Fruit fly (Drosophila melanogaster) whole organism, embryonic: Measurements from ENCODE around the gene Hrs.

ENCODE experiments used
- ATbp ChIP-seq: fragments of 200-800 bp; sonication (Bioruptor generic); optimal IDR thresholded peaks from 2 replicates; lab custom pipeline; 2017; ENCODE audit warnings: missing biosample characterization, mild to moderate bottlenecking, missing genetic modification characterization, missing genetic modification reagents
- BEAF-32 ChIP-seq: fragments of 200-800 bp; sonication (Bioruptor generic); optimal IDR thresholded peaks from 3 replicates; lab custom pipeline; 2017; ENCODE audit warnings: missing biosample characterization, missing genetic modification characterization, mild to moderate bottlenecking, moderate library complexity, missing genetic modification reagents
- BtbVII ChIP-seq: fragments of 200-800 bp; sonication (Bioruptor generic); optimal IDR thresholded peaks from 3 replicates; lab custom pipeline; 2017; ENCODE audit warnings: missing biosample characterization, mild to moderate bottlenecking, missing genetic modification characterization
- CG11398 ChIP-seq: fragments of 200-800 bp; sonication (Bioruptor generic); optimal IDR thresholded peaks from 2 replicates; lab custom pipeline; 2016; ENCODE audit warnings: missing biosample characterization, missing genetic modification characterization
- CG11723 ChIP-seq: fragments of 200-800 bp; sonication (Bioruptor generic); optimal IDR thresholded peaks from 2 replicates; lab custom pipeline; 2017; ENCODE audit warnings: missing biosample characterization, mild to moderate bottlenecking, missing genetic modification characterization
- CG12744 ChIP-seq: fragments of 200-800 bp; sonication (Bioruptor generic); optimal IDR thresholded peaks from 2 replicates; lab custom pipeline; 2016; ENCODE audit warnings: missing biosample characterization, missing genetic modification characterization
- CG12769 ChIP-seq: fragments of 200-800 bp; sonication (Bioruptor generic); optimal IDR thresholded peaks from 2 replicates; lab custom pipeline; 2019; ENCODE audit warnings: missing biosample characterization, mild to moderate bottlenecking, missing genetic modification characterization, moderate library complexity
- CG12942 ChIP-seq: fragments of 200-800 bp; sonication (Bioruptor generic); optimal IDR thresholded peaks from 3 replicates; lab custom pipeline; 2016; ENCODE audit warnings: missing biosample characterization, missing genetic modification characterization
- CG13287 ChIP-seq: fragments of 200-800 bp; sonication (Bioruptor generic); IDR thresholded peaks from 2 replicates; pipeline ENCODE4 v1.3.6; 2022; ENCODE audit warnings: missing biosample characterization, missing genetic modification characterization; ENCODE audit not compliant: partially characterized antibody
- CG13624 ChIP-seq: fragments of 200-800 bp; sonication (Bioruptor generic); optimal IDR thresholded peaks from 2 replicates; lab custom pipeline; 2016; ENCODE audit warnings: missing biosample characterization, missing genetic modification characterization
- CG15514 ChIP-seq: fragments of 200-800 bp; sonication (Bioruptor generic); optimal IDR thresholded peaks from 3 replicates; lab custom pipeline; 2017; ENCODE audit warnings: missing biosample characterization, missing genetic modification characterization, mild to moderate bottlenecking, moderate library complexity, missing genetic modification reagents
- CG3065 ChIP-seq: fragments of 200-800 bp; sonication (Bioruptor generic); optimal IDR thresholded peaks from 2 replicates; lab custom pipeline; 2016; ENCODE audit warnings: missing biosample characterization, missing genetic modification characterization
- CG32772 ChIP-seq: fragments of 200-800 bp; sonication (Bioruptor generic); IDR thresholded peaks from 2 replicates; pipeline ENCODE4 v1.3.6; 2022; ENCODE audit warnings: missing biosample characterization, missing genetic modification characterization
- CG3847 ChIP-seq: fragments of 200-800 bp; sonication (Bioruptor generic); IDR thresholded peaks from 2 replicates; pipeline ENCODE4 v1.3.6; 2022; ENCODE audit warnings: missing biosample characterization, missing genetic modification characterization
- CG8478 ChIP-seq: fragments of >200 bp; optimal IDR thresholded peaks from 2 replicates; lab custom pipeline; 2018
- CG9437 ChIP-seq: fragments of 200-800 bp; sonication (Bioruptor generic); optimal IDR thresholded peaks from 2 replicates; lab custom pipeline; 2018; ENCODE audit warnings: missing biosample characterization, mild to moderate bottlenecking, missing genetic modification characterization
- CHES-1-like ChIP-seq: fragments of 200-800 bp; sonication (Bioruptor generic); optimal IDR thresholded peaks from 2 replicates; lab custom pipeline; 2016; ENCODE audit warnings: missing biosample characterization, missing genetic modification characterization
- D ChIP-seq, 2 experiments: fragments of 200-800 bp in 1 of 2; fragments of >200 bp in 1 of 2; sonication (Bioruptor generic) in 1 of 2; optimal IDR thresholded peaks; 2 replicates in 1 of 2; 3 replicates in 1 of 2; lab custom pipeline; 2017; ENCODE audit warnings: mild to moderate bottlenecking in 1 of 2, missing biosample characterization in 1 of 2, missing genetic modification characterization in 1 of 2, missing genetic modification reagents in 1 of 2
- Dbx ChIP-seq: fragments of 200-800 bp; sonication (Bioruptor generic); IDR thresholded peaks from 3 replicates; pipeline ENCODE4 v1.3.6; 2022; ENCODE audit warnings: missing biosample characterization, missing genetic modification characterization
- Dll ChIP-seq: fragments of 200-800 bp; sonication (Bioruptor generic); IDR thresholded peaks from 4 replicates; pipeline ENCODE4 v1.3.6; 2022; ENCODE audit warnings: missing biosample characterization, missing genetic modification characterization; ENCODE audit not compliant: partially characterized antibody
- E2f1 ChIP-seq: fragments of 200-800 bp; sonication (Bioruptor generic); IDR thresholded peaks from 2 replicates; pipeline ENCODE4 v1.3.6; 2022; ENCODE audit warnings: missing biosample characterization, missing genetic modification characterization
- E2f2 ChIP-seq: fragments of 200-800 bp; sonication (Bioruptor generic); IDR thresholded peaks from 2 replicates; pipeline ENCODE4 v1.3.6; 2022; ENCODE audit warnings: missing biosample characterization, missing genetic modification characterization
- Fer3 ChIP-seq: fragments of 200-800 bp; sonication (Bioruptor generic); optimal IDR thresholded peaks from 2 replicates; lab custom pipeline; 2018; ENCODE audit warnings: missing biosample characterization, mild to moderate bottlenecking, missing genetic modification characterization, moderate library complexity
- HmgZ ChIP-seq: fragments of 200-800 bp; sonication (Bioruptor generic); optimal IDR thresholded peaks from 2 replicates; lab custom pipeline; 2018; ENCODE audit warnings: missing biosample characterization, mild to moderate bottlenecking, missing genetic modification characterization
- Hr51 ChIP-seq, 2 experiments: fragments of 200-800 bp; sonication (Bioruptor generic); optimal IDR thresholded peaks; 2 replicates in 1 of 2; 3 replicates in 1 of 2; lab custom pipeline; 2016 to 2018; ENCODE audit warnings: missing biosample characterization in 2 of 2, missing genetic modification characterization in 2 of 2, mild to moderate bottlenecking in 1 of 2, moderate library complexity in 1 of 2
- Jarid2 ChIP-seq: fragments of 200-800 bp; sonication (Bioruptor generic); optimal IDR thresholded peaks from 3 replicates; lab custom pipeline; 2017; ENCODE audit warnings: mild to moderate bottlenecking, missing biosample characterization, missing genetic modification reagents, missing genetic modification characterization
- Med ChIP-seq: fragments of 200-800 bp; sonication (Bioruptor generic); peaks from one replicate; lab custom pipeline; 2016; ENCODE audit warnings: missing biosample characterization, missing genetic modification characterization, mild to moderate bottlenecking, inconsistent platforms, moderate library complexity
- Myb ChIP-seq: fragments of 200-800 bp; sonication (Bioruptor generic); optimal IDR thresholded peaks from 2 replicates; lab custom pipeline; 2016; ENCODE audit warnings: missing biosample characterization, missing genetic modification characterization
- NFAT ChIP-seq: fragments of 200-800 bp; sonication (Bioruptor generic); IDR thresholded peaks from 2 replicates; pipeline ENCODE4 v1.3.6; 2022; ENCODE audit warnings: missing biosample characterization, missing genetic modification characterization
- NK7.1 ChIP-seq: fragments of 200-800 bp; sonication (Bioruptor generic); optimal IDR thresholded peaks from 3 replicates; lab custom pipeline; 2016; ENCODE audit warnings: missing biosample characterization, missing genetic modification characterization
- Sry-δ ChIP-seq: fragments of 200-800 bp; sonication (Bioruptor generic); optimal IDR thresholded peaks from 2 replicates; lab custom pipeline; 2016; ENCODE audit warnings: missing biosample characterization, missing genetic modification characterization
- Tbp ChIP-seq: fragments of >200 bp; optimal IDR thresholded peaks from 2 replicates; lab custom pipeline; 2018; ENCODE audit warnings: missing biosample characterization, missing genetic modification characterization
- aop ChIP-seq: fragments of 200-800 bp; sonication (Bioruptor generic); IDR thresholded peaks from 2 replicates; pipeline ENCODE4 v1.3.6; 2022; ENCODE audit warnings: missing biosample characterization, missing genetic modification characterization
- ash1 ChIP-seq: fragments of 200-800 bp; sonication (Bioruptor generic); optimal IDR thresholded peaks from 2 replicates; lab custom pipeline; 2018; ENCODE audit warnings: missing biosample characterization, mild to moderate bottlenecking, missing genetic modification characterization
- bab2 ChIP-seq: fragments of 200-800 bp; sonication (Bioruptor generic); optimal IDR thresholded peaks from 2 replicates; lab custom pipeline; 2016; ENCODE audit warnings: missing biosample characterization, missing genetic modification characterization
- chif ChIP-seq, 2 experiments: fragments of 200-800 bp; sonication (Bioruptor generic); optimal IDR thresholded peaks; 3 replicates each; lab custom pipeline; 2016; ENCODE audit warnings: missing biosample characterization in 2 of 2, missing genetic modification characterization in 2 of 2
- da ChIP-seq: fragments of 200-800 bp; sonication (Bioruptor generic); optimal IDR thresholded peaks from 2 replicates; lab custom pipeline; 2016; ENCODE audit warnings: missing biosample characterization, missing genetic modification characterization
- dpn ChIP-seq, 2 experiments: fragments of 200-800 bp; sonication (Bioruptor generic); optimal IDR thresholded peaks; 3 replicates each; lab custom pipeline; 2016; ENCODE audit warnings: missing biosample characterization in 2 of 2, missing genetic modification characterization in 2 of 2
- ems ChIP-seq: fragments of 200-800 bp; sonication (Bioruptor generic); optimal IDR thresholded peaks from 3 replicates; lab custom pipeline; 2016; ENCODE audit warnings: missing biosample characterization, missing genetic modification characterization
- eve ChIP-seq, 2 experiments: fragments of >200 bp; optimal IDR thresholded peaks; 2 replicates each; lab custom pipeline; 2017; ENCODE audit warnings: missing biosample characterization in 2 of 2, missing genetic modification characterization in 2 of 2
- fd3F ChIP-seq: fragments of 200-800 bp; sonication (Bioruptor generic); optimal IDR thresholded peaks from 2 replicates; lab custom pipeline; 2018; ENCODE audit warnings: missing biosample characterization, mild to moderate bottlenecking, missing genetic modification characterization, moderate library complexity
- gsb-n ChIP-seq: fragments of 200-800 bp; sonication (Bioruptor generic); optimal IDR thresholded peaks from 3 replicates; lab custom pipeline; 2018; ENCODE audit warnings: missing biosample characterization, mild to moderate bottlenecking, missing genetic modification characterization
- lov ChIP-seq, 2 experiments: fragments of 200-800 bp in 1 of 2; fragments of >200 bp in 1 of 2; sonication (Bioruptor generic) in 1 of 2; IDR thresholded peaks in 1 of 2; optimal IDR thresholded peaks in 1 of 2; 2 replicates in 1 of 2; 3 replicates in 1 of 2; pipeline versions ENCODE4 v1.3.6 to Lab custom; 2017 to 2022; ENCODE audit warnings: missing biosample characterization in 1 of 2, missing genetic modification characterization in 1 of 2
- repo ChIP-seq: fragments of 200-800 bp; sonication (Bioruptor generic); optimal IDR thresholded peaks from 2 replicates; lab custom pipeline; 2016; ENCODE audit warnings: missing biosample characterization, missing genetic modification characterization
- sd ChIP-seq: fragments of 200-800 bp; sonication (Bioruptor generic); optimal IDR thresholded peaks from 3 replicates; lab custom pipeline; 2018; ENCODE audit warnings: missing biosample characterization, mild to moderate bottlenecking, missing genetic modification characterization, moderate library complexity
- ssp ChIP-seq: fragments of 200-800 bp; sonication (Bioruptor generic); IDR thresholded peaks from 2 replicates; pipeline ENCODE4 v1.3.6; 2022; ENCODE audit warnings: missing biosample characterization, missing genetic modification characterization
- stwl ChIP-seq: fragments of 200-800 bp; sonication (Bioruptor generic); optimal IDR thresholded peaks from 3 replicates; lab custom pipeline; 2018; ENCODE audit warnings: missing biosample characterization, mild to moderate bottlenecking, missing genetic modification characterization, moderate library complexity
- tap ChIP-seq: fragments of 200-800 bp; optimal IDR thresholded peaks from 3 replicates; lab custom pipeline; 2019; ENCODE audit warnings: missing biosample characterization, mild to moderate bottlenecking, missing genetic modification characterization, moderate library complexity
- wor ChIP-seq: fragments of 200-800 bp; sonication (Bioruptor generic); IDR thresholded peaks from 2 replicates; pipeline ENCODE4 v1.3.6; 2022; ENCODE audit warnings: missing biosample characterization, missing genetic modification characterization

Gene Hrs

DNA sequence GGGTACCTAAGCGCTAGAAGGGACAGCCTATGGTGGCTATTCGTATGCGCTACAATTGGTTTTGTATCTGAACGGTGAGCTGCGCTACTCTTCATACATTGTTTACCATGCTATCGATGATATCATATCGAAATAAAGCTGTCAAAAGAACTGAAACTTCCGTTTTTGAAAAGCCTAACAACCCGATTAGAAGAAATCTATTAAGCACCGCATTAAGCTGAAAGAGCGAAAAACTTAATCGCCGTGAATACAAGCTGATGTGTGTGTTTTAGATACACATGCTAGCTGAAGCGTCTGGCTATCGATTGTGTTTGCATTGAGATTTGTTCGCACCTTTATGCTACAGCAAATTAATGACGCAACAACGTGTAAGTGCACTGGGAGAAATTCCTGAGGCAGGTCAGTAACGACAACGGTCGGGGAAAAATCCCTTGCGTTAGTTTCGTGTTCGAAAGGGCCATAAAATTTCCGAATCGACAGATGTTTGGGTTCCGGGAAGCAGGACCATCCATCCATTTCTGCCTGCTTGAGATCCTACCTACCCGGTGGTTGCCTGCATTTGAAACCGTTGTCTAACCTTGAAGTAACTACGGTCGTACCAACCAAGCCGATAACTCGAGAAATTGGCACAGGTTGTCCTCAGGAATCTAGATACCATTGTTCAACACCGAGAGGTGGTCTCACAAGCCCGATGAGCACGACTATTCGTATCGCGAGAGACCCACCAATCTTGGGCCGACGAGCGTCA, 10.7 kb downstream of the Hrs start (continued):
- no peak for TF ChIP-seq NFAT
- peak; percentile 77 for TF ChIP-seq tap (tag; lab: Kevin White, UChicago)
- TF ChIP-seq repo (GFP tag; lab: Kevin White, UChicago) = peak; percentile 60
- peak; percentile 63 for TF ChIP-seq ATbp (GFP tag; lab: Kevin White, UChicago)
- TF ChIP-seq Med (GFP tag; lab: Kevin White, UChicago) = peak; percentile 98
- peak; percentile 64 for TF ChIP-seq CHES-1-like (GFP tag; lab: Kevin White, UChicago)
- peak; percentile 45 for TF ChIP-seq Sry-δ (GFP tag; lab: Kevin White, UChicago)
- peak; percentile 57 for TF ChIP-seq CG9437 (GFP tag; lab: Kevin White, UChicago)
- peak; percentile 17 to 76 for TF ChIP-seq chif (GFP tag; optimal IDR thresholded peaks at IDR 0.05; lab: Kevin White, UChicago)
- peak; percentile 88 for TF ChIP-seq Fer3 (tag; lab: Kevin White, UChicago)
- no peak for TF ChIP-seq lov (optimal IDR thresholded peaks at IDR 0.05; lab: Kevin White, UChicago)
- no peak for TF ChIP-seq lov (GFP tag; IDR thresholded peaks at IDR 0.05; lab: Robert Waterston, UW)
- TF ChIP-seq CG15514 (GFP tag; lab: Kevin White, UChicago) = peak; percentile 81
- TF ChIP-seq stwl (tag; lab: Kevin White, UChicago) = peak; percentile 28
- peak; percentile 85 for TF ChIP-seq HmgZ (tag; lab: Kevin White, UChicago)
- TF ChIP-seq fd3F (GFP tag; lab: Kevin White, UChicago) = peak; percentile 68
- no peak for TF ChIP-seq CG13287 (GFP tag; lab: Robert Waterston, UW)
- peak; percentile 79 for TF ChIP-seq ems (GFP tag; lab: Kevin White, UChicago)
- no peak for TF ChIP-seq Dll
- TF ChIP-seq bab2 (GFP tag; lab: Kevin White, UChicago) = peak; percentile 82
- peak; percentile 62 for TF ChIP-seq da (GFP tag; lab: Kevin White, UChicago)
- TF ChIP-seq E2f2 (GFP tag; lab: Robert Waterston, UW) = no peak
- peak; percentile 39 for TF ChIP-seq D (optimal IDR thresholded peaks at IDR 0.05; lab: Kevin White, UChicago)
- peak; percentile 74 for TF ChIP-seq D (GFP tag; optimal IDR thresholded peaks at IDR 0.05; lab: Kevin White, UChicago)
- peak; percentile 65 for TF ChIP-seq CG12744
- peak; percentile 62 for TF ChIP-seq ash1 (GFP tag; lab: Kevin White, UChicago)
- TF ChIP-seq CG32772 (GFP tag; lab: Robert Waterston, UW) = no peak
- no peak for TF ChIP-seq Dbx (GFP tag; lab: Robert Waterston, UW)
- TF ChIP-seq ssp (GFP tag; lab: Robert Waterston, UW) = no peak
- peak; percentile 90 for TF ChIP-seq CG13624
- TF ChIP-seq NK7.1 = peak; percentile 73
- TF ChIP-seq CG12769 (tag; lab: Kevin White, UChicago) = peak; percentile 92
- TF ChIP-seq CG12942 (GFP tag; lab: Kevin White, UChicago) = peak; percentile 48
- TF ChIP-seq CG3065 (GFP tag; lab: Kevin White, UChicago) = peak; percentile 26
- no peak for TF ChIP-seq CG8478
- peak; percentile 71 to 86 for TF ChIP-seq Hr51 (GFP tag; optimal IDR thresholded peaks at IDR 0.05; lab: Kevin White, UChicago)
- TF ChIP-seq sd (tag; lab: Kevin White, UChicago) = peak; percentile 51
- peak; percentile 73 for TF ChIP-seq gsb-n
- peak; percentile 64 for TF ChIP-seq Jarid2 (GFP tag; lab: Kevin White, UChicago)
- TF ChIP-seq wor (GFP tag; lab: Robert Waterston, UW) = no peak
- TF ChIP-seq CG3847 (GFP tag; lab: Robert Waterston, UW) = no peak
- TF ChIP-seq E2f1 (GFP tag; lab: Robert Waterston, UW) = no peak
- TF ChIP-seq Myb (GFP tag; lab: Kevin White, UChicago) = peak; percentile 64
- peak; percentile 88 for TF ChIP-seq BtbVII (GFP tag; lab: Kevin White, UChicago)
- TF ChIP-seq CG11723 = peak; percentile 13
- TF ChIP-seq eve (GFP tag; optimal IDR thresholded peaks at IDR 0.05; lab: Kevin White, UChicago) = no peak
- TF ChIP-seq BEAF-32 (GFP tag; lab: Kevin White, UChicago) = no peak
- peak; percentile 85 to 87 for TF ChIP-seq dpn (GFP tag; optimal IDR thresholded peaks at IDR 0.05; lab: Kevin White, UChicago)
- TF ChIP-seq CG11398 (GFP tag; lab: Kevin White, UChicago) = peak; percentile 50
- TF ChIP-seq Tbp (GFP tag; lab: Kevin White, UChicago) = no peak
- TF ChIP-seq aop (GFP tag; lab: Robert Waterston, UW) = no peak
